Fruit fly (Drosophila melanogaster): Measurements from ENCODE around the gene Nrt.

Nrt gene

dm6 chr3L:16801499-16802452 is 35.9 kb downstream of the Nrt start (continued):
- peak; percentile 73 for TF ChIP-seq CG11695 (GFP tag; IDR thresholded peaks at IDR 0.05)
- TF ChIP-seq crol (GFP tag; IDR thresholded peaks at IDR 0.05), result peak; percentile 35; the same call in 1 of the 2 replicates
- no peak for TF ChIP-seq CG11085 (GFP tag; IDR thresholded peaks at IDR 0.05)
- peak; percentile 58 for TF ChIP-seq CG16815 (GFP tag; optimal IDR thresholded peaks at IDR 0.05)
- TF ChIP-seq CG18619 (GFP tag; optimal IDR thresholded peaks at IDR 0.05), result peak; percentile 28
- TF ChIP-seq CG15011 (GFP tag; optimal IDR thresholded peaks at IDR 0.05), result peak; percentile 4
- TF ChIP-seq CG4854 (GFP tag; optimal IDR thresholded peaks at IDR 0.05), result peak; percentile 26
- no peak for TF ChIP-seq CG7271 (tag; optimal IDR thresholded peaks at IDR 0.05)
- no peak for TF ChIP-seq dati (GFP tag; IDR thresholded peaks at IDR 0.05)
- no peak for TF ChIP-seq gsb (GFP tag; IDR thresholded peaks at IDR 0.05)
- TF ChIP-seq CG9727 (GFP tag; optimal IDR thresholded peaks at IDR 0.05), result peak; percentile 81
- TF ChIP-seq CG13624 (GFP tag; optimal IDR thresholded peaks at IDR 0.05), result peak; percentile 12
- TF ChIP-seq Opbp (GFP tag; IDR thresholded peaks at IDR 0.05; ENCODE audit: partially characterized antibody), result no peak
- TF ChIP-seq Hey (tag; optimal IDR thresholded peaks at IDR 0.05), result no peak
- no peak for TF ChIP-seq Ravus (GFP tag; IDR thresholded peaks at IDR 0.05)
- TF ChIP-seq odd (GFP tag; optimal IDR thresholded peaks at IDR 0.05), result no peak
- no peak for TF ChIP-seq CG8290 (GFP tag; optimal IDR thresholded peaks at IDR 0.05)
- TF ChIP-seq CG8290 (tag; optimal IDR thresholded peaks at IDR 0.05), result peak in 1 of 2 experiments; percentile 27
- TF ChIP-seq CG2120 (GFP tag; optimal IDR thresholded peaks at IDR 0.05), result peak; percentile 75
- peak; percentile 56 for TF ChIP-seq CG12659 (GFP tag; optimal IDR thresholded peaks at IDR 0.05)
- no peak for TF ChIP-seq CG9876 (GFP tag; optimal IDR thresholded peaks at IDR 0.05)
- no peak for TF ChIP-seq z (GFP tag; IDR thresholded peaks at IDR 0.05)
- 0 out of 2 replicates have a peak, but pooled peaks have one; percentile 26 for TF ChIP-seq peb (GFP tag; IDR thresholded peaks at IDR 0.05)
- TF ChIP-seq az2 (GFP tag; optimal IDR thresholded peaks at IDR 0.05), result peak; percentile 59
- TF ChIP-seq B-H2 (GFP tag; optimal IDR thresholded peaks at IDR 0.05), result no peak
- TF ChIP-seq trem (tag; optimal IDR thresholded peaks at IDR 0.05), result no peak
- TF ChIP-seq otp (GFP tag; IDR thresholded peaks at IDR 0.05), result no peak
- peak; percentile 9; the same call in 1 of the 2 replicates for TF ChIP-seq ranshi (GFP tag; IDR thresholded peaks at IDR 0.05)
- no peak for TF ChIP-seq MESR4 (GFP tag; optimal IDR thresholded peaks at IDR 0.05)
- no peak for TF ChIP-seq luna (GFP tag; optimal IDR thresholded peaks at IDR 0.05)
- TF ChIP-seq fd102C (GFP tag; optimal IDR thresholded peaks at IDR 0.05), result no peak
- 0 out of 3 replicates have a peak, but pooled peaks have one; percentile 14 for TF ChIP-seq Optix (GFP tag; IDR thresholded peaks at IDR 0.05)
- no peak for TF ChIP-seq CG12236 (GFP tag; optimal IDR thresholded peaks at IDR 0.05)
- TF ChIP-seq tin (GFP tag; optimal IDR thresholded peaks at IDR 0.05), result peak; percentile 46
- peak; percentile 2 for TF ChIP-seq CG4617 (GFP tag; optimal IDR thresholded peaks at IDR 0.05; ENCODE audit: borderline replicate concordance)
- TF ChIP-seq CG34422 (GFP tag; IDR thresholded peaks at IDR 0.05), result no peak
- TF ChIP-seq Fer2 (tag; optimal IDR thresholded peaks at IDR 0.05), result no peak
- no peak for TF ChIP-seq CG14050 (GFP tag; IDR thresholded peaks at IDR 0.05)
- TF ChIP-seq jigr1 (GFP tag; IDR thresholded peaks at IDR 0.05), result no peak
- TF ChIP-seq repo (GFP tag; optimal IDR thresholded peaks at IDR 0.05), result no peak
- no peak for TF ChIP-seq CG18011 (GFP tag; optimal IDR thresholded peaks at IDR 0.05)
- no peak for TF ChIP-seq sc (optimal IDR thresholded peaks at IDR 0.05)
- peak; percentile 44 for TF ChIP-seq sc (GFP tag; optimal IDR thresholded peaks at IDR 0.05)
- no peak for TF ChIP-seq H2.0 (GFP tag; IDR thresholded peaks at IDR 0.05)
- TF ChIP-seq Dfd (GFP tag; optimal IDR thresholded peaks at IDR 0.05), result no peak
- TF ChIP-seq CG6254 (GFP tag; optimal IDR thresholded peaks at IDR 0.05), result peak; percentile 0
- peak in 1 of 2 experiments; percentile 58 for TF ChIP-seq Hr51 (GFP tag; optimal IDR thresholded peaks at IDR 0.05)
- TF ChIP-seq tap (tag; optimal IDR thresholded peaks at IDR 0.05), result no peak
- TF ChIP-seq CG3995 (GFP tag; optimal IDR thresholded peaks at IDR 0.05), result no peak
- peak; percentile 91 for TF ChIP-seq CG12769 (tag; optimal IDR thresholded peaks at IDR 0.05)

All from whole organism, embryonic.